Worm (Caenorhabditis elegans) whole organism, young adult: ENCODE results near the gene F59E12.17.
"Not testable (repeated sequence)": the region's sequence is repeated elsewhere in the genome, so short reads cannot be mapped to it uniquely, and the experiment has no call there.

ENCODE experiments used
- D2030.7 ChIP-seq: fragments of 200-800 bp; sonication (Bioruptor generic); IDR thresholded peaks from 2 replicates; pipeline ENCODE4 v1.3.6; 2022; ENCODE audit warnings: missing genetic modification reagents, missing genetic modification characterization, missing compliant biosample characterization
- F39B2.1 ChIP-seq: fragments of 200-800 bp; sonication (Bioruptor generic); IDR thresholded peaks from 2 replicates; pipeline ENCODE4 v1.3.6; 2022; ENCODE audit warnings: missing genetic modification reagents, missing genetic modification characterization, missing compliant biosample characterization
- K12H6.12 ChIP-seq: fragments of 200-800 bp; sonication (Bioruptor generic); optimal IDR thresholded peaks from 2 replicates; lab custom pipeline; 2018; ENCODE audit warnings: mild to moderate bottlenecking, missing genetic modification characterization, missing compliant biosample characterization
- Y53G8AR.9 ChIP-seq: fragments of 200-800 bp; sonication (Bioruptor generic); conservative IDR thresholded peaks from 2 replicates; pipeline ENCODE4 v1.3.6; 2022; ENCODE audit warnings: missing genetic modification reagents, missing genetic modification characterization, missing compliant biosample characterization
- Y56A3A.18 ChIP-seq: fragments of 200-800 bp; sonication (Bioruptor generic); IDR thresholded peaks from 2 replicates; pipeline ENCODE4 v1.3.6; 2022; ENCODE audit warnings: missing genetic modification reagents, missing genetic modification characterization, missing compliant biosample characterization
- Y79H2A.3 ChIP-seq: fragments of 200-800 bp; sonication (Bioruptor generic); conservative IDR thresholded peaks from 2 replicates; pipeline ENCODE4 v1.3.6; 2022; ENCODE audit warnings: missing genetic modification reagents, missing genetic modification characterization, missing compliant biosample characterization
- ZK185.1 ChIP-seq: sonication (generic microtip); optimal IDR thresholded peaks from 2 replicates; lab custom pipeline; 2016; ENCODE audit warnings: mild to moderate bottlenecking, missing genetic modification characterization, missing compliant biosample characterization; ENCODE audit not compliant: poor library complexity, severe bottlenecking
- aptf-2 ChIP-seq: fragments of 200-800 bp; sonication (Bioruptor generic); conservative IDR thresholded peaks from 2 replicates; pipeline ENCODE4 v1.3.6; 2022; ENCODE audit warnings: missing genetic modification reagents, missing genetic modification characterization, missing compliant biosample characterization
- attf-6 ChIP-seq: fragments of 200-800 bp; sonication (Bioruptor generic); IDR thresholded peaks from 2 replicates; pipeline ENCODE4 v1.3.6; 2022; ENCODE audit warnings: missing genetic modification reagents, missing genetic modification characterization, missing compliant biosample characterization
- ceh-91 ChIP-seq: fragments of 200-800 bp; sonication (Bioruptor generic); IDR thresholded peaks from 2 replicates; pipeline ENCODE4 v1.3.6; 2022; ENCODE audit warnings: missing genetic modification reagents, missing genetic modification characterization, missing compliant biosample characterization
- dox-1 ChIP-seq: fragments of 200-800 bp; sonication (Bioruptor generic); IDR thresholded peaks from 2 replicates; pipeline ENCODE4 v1.3.6; 2022; ENCODE audit warnings: missing genetic modification reagents, missing genetic modification characterization, missing compliant biosample characterization
- egrh-3 ChIP-seq: fragments of 200-800 bp; sonication (Bioruptor generic); IDR thresholded peaks from 2 replicates; pipeline ENCODE4 v1.3.6; 2022; ENCODE audit warnings: missing genetic modification reagents, missing genetic modification characterization, missing compliant biosample characterization
- ekl-4 ChIP-seq: fragments of 200-800 bp; sonication (Bioruptor generic); IDR thresholded peaks from 2 replicates; pipeline ENCODE4 v1.3.6; 2022; ENCODE audit warnings: missing genetic modification reagents, missing genetic modification characterization, missing compliant biosample characterization
- him-1 ChIP-seq: sonication (generic microtip); optimal IDR thresholded peaks from 2 replicates; lab custom pipeline; 2016; ENCODE audit warnings: missing genotype, missing genetic modification reagents, missing genetic modification characterization, missing compliant biosample characterization
- hmg-1.2 ChIP-seq: fragments of 200-800 bp; sonication (Bioruptor generic); IDR thresholded peaks from 2 replicates; pipeline ENCODE4 v1.3.6; 2022; ENCODE audit warnings: missing genetic modification reagents, missing genetic modification characterization, missing compliant biosample characterization
- hsf-1 ChIP-seq: fragments of 200-800 bp; sonication (Bioruptor generic); IDR thresholded peaks from 2 replicates; pipeline ENCODE4 v1.3.6; 2022; ENCODE audit warnings: missing genetic modification reagents, missing genetic modification characterization, missing compliant biosample characterization
- let-607 ChIP-seq, 2 experiments: fragments of 200-800 bp in 1 of 2; sonication (Bioruptor generic) in 1 of 2; sonication (generic microtip) in 1 of 2; optimal IDR thresholded peaks; 2 replicates each; lab custom pipeline; 2016 to 2018; ENCODE audit warnings: mild to moderate bottlenecking in 2 of 2, missing compliant biosample characterization in 2 of 2, missing genetic modification characterization in 2 of 2, moderate library complexity in 2 of 2, missing genotype in 1 of 2
- lin-26 ChIP-seq: fragments of 200-800 bp; sonication (Bioruptor generic); IDR thresholded peaks from 2 replicates; pipeline ENCODE4 v1.3.6; 2022; ENCODE audit warnings: missing genetic modification reagents, missing genetic modification characterization, missing compliant biosample characterization
- lin-35 ChIP-seq, 3 experiments: fragments of 150-350 bp in 2 of 3; sonication (generic microtip) in 1 of 3; optimal IDR thresholded peaks; 2 replicates each; lab custom pipeline; 2014 to 2018; ENCODE audit warnings: missing biosample characterization in 3 of 3, missing genetic modification characterization in 3 of 3, missing genetic modification reagents in 3 of 3
- lin-40 ChIP-seq: sonication (generic microtip); optimal IDR thresholded peaks from 2 replicates; lab custom pipeline; 2016; ENCODE audit warnings: missing genetic modification characterization, mild to moderate bottlenecking, missing compliant biosample characterization, missing genotype, missing genetic modification reagents
- madf-3 ChIP-seq: fragments of 200-800 bp; sonication (Bioruptor generic); IDR thresholded peaks from 2 replicates; pipeline ENCODE4 v1.3.6; 2022; ENCODE audit warnings: missing genetic modification reagents, missing genetic modification characterization, missing compliant biosample characterization
- madf-6 ChIP-seq: fragments of 200-800 bp; sonication (Bioruptor generic); IDR thresholded peaks from 2 replicates; pipeline ENCODE4 v1.3.6; 2022; ENCODE audit warnings: missing genetic modification reagents, missing genetic modification characterization, missing compliant biosample characterization
- nfya-1 ChIP-seq: sonication (generic microtip); optimal IDR thresholded peaks from 2 replicates; lab custom pipeline; 2017; ENCODE audit warnings: antibody characterized with exemption, missing compliant biosample characterization, missing genetic modification characterization, borderline replicate concordance; ENCODE audit not compliant: insufficient read depth
- nfyb-1 ChIP-seq: fragments of 200-800 bp; sonication (Bioruptor generic); IDR thresholded peaks from 2 replicates; pipeline ENCODE4 v1.3.6; 2022; ENCODE audit warnings: missing genetic modification reagents, missing genetic modification characterization, missing compliant biosample characterization
- nhr-120 ChIP-seq: fragments of 200-800 bp; sonication (Bioruptor generic); IDR thresholded peaks from 2 replicates; pipeline ENCODE4 v1.3.6; 2022; ENCODE audit warnings: missing genetic modification characterization, missing compliant biosample characterization
- nhr-27 ChIP-seq: fragments of 200-800 bp; sonication (Bioruptor generic); optimal IDR thresholded peaks from 2 replicates; lab custom pipeline; 2018; ENCODE audit warnings: mild to moderate bottlenecking, missing genetic modification characterization, moderate library complexity, missing compliant biosample characterization
- nhr-80 ChIP-seq: sonication (generic microtip); optimal IDR thresholded peaks from 2 replicates; lab custom pipeline; 2016; ENCODE audit warnings: missing genetic modification characterization, missing compliant biosample characterization
- nhr-90 ChIP-seq: sonication (generic microtip); optimal IDR thresholded peaks from 2 replicates; lab custom pipeline; 2016; ENCODE audit warnings: missing genotype, mild to moderate bottlenecking, missing genetic modification characterization, missing compliant biosample characterization
- repo-1 ChIP-seq: sonication (generic microtip); optimal IDR thresholded peaks from 2 replicates; lab custom pipeline; 2017; ENCODE audit warnings: mild to moderate bottlenecking, missing genetic modification characterization, missing compliant biosample characterization
- sea-2 ChIP-seq: fragments of 200-800 bp; sonication (Bioruptor generic); IDR thresholded peaks from 2 replicates; pipeline ENCODE4 v1.3.6; 2022; ENCODE audit warnings: missing genetic modification characterization, missing compliant biosample characterization
- snpc-1.1 ChIP-seq: sonication (generic microtip); optimal IDR thresholded peaks from 2 replicates; lab custom pipeline; 2017; ENCODE audit warnings: missing genetic modification characterization, mild to moderate bottlenecking, missing compliant biosample characterization, antibody characterized with exemption, moderate library complexity, missing genotype, missing genetic modification reagents; ENCODE audit not compliant: insufficient read depth
- snpc-1.3 ChIP-seq: sonication (generic microtip); optimal IDR thresholded peaks from 2 replicates; lab custom pipeline; 2017; ENCODE audit warnings: missing genetic modification characterization, mild to moderate bottlenecking, missing compliant biosample characterization, antibody characterized with exemption, moderate library complexity, missing genotype, missing genetic modification reagents; ENCODE audit not compliant: insufficient read depth
- snpc-3.4 ChIP-seq: sonication (generic microtip); optimal IDR thresholded peaks from 2 replicates; lab custom pipeline; 2017; ENCODE audit warnings: missing genetic modification characterization, mild to moderate bottlenecking, missing compliant biosample characterization, antibody characterized with exemption, moderate library complexity, missing genotype, missing genetic modification reagents
- snpc-4 ChIP-seq, 5 experiments: fragments of 150-350 bp in 1 of 5; sonication (generic microtip) in 4 of 5; optimal IDR thresholded peaks; 2 replicates each; lab custom pipeline; 2014 to 2018; ENCODE audit warnings: missing genetic modification characterization in 5 of 5, missing biosample characterization in 3 of 5, antibody characterized with exemption in 2 of 5, mild to moderate bottlenecking in 2 of 5, missing compliant biosample characterization in 2 of 5, missing genotype in 2 of 5, moderate library complexity in 2 of 5, missing genetic modification reagents in 1 of 5
- tbp1 ChIP-seq: fragments of 200-800 bp; sonication (Bioruptor generic); optimal IDR thresholded peaks from 2 replicates; lab custom pipeline; 2018; ENCODE audit warnings: mild to moderate bottlenecking, missing genetic modification characterization, missing compliant biosample characterization
- tlf-1 ChIP-seq: fragments of 200-800 bp; sonication (Bioruptor generic); optimal IDR thresholded peaks from 2 replicates; lab custom pipeline; 2018; ENCODE audit warnings: mild to moderate bottlenecking, missing genetic modification characterization, missing compliant biosample characterization
- zim-3 ChIP-seq: sonication (generic microtip); optimal IDR thresholded peaks from 2 replicates; lab custom pipeline; 2017; ENCODE audit warnings: mild to moderate bottlenecking, missing genetic modification characterization, moderate library complexity, missing compliant biosample characterization
- ztf-18 ChIP-seq: sonication (generic microtip); optimal IDR thresholded peaks from 2 replicates; lab custom pipeline; 2016; ENCODE audit warnings: missing genotype, mild to moderate bottlenecking, missing genetic modification characterization, missing compliant biosample characterization
- ztf-26 ChIP-seq: sonication (generic microtip); optimal IDR thresholded peaks from 2 replicates; lab custom pipeline; 2017; ENCODE audit warnings: missing genetic modification characterization, missing compliant biosample characterization

F59E12.17 gene

DNA sequence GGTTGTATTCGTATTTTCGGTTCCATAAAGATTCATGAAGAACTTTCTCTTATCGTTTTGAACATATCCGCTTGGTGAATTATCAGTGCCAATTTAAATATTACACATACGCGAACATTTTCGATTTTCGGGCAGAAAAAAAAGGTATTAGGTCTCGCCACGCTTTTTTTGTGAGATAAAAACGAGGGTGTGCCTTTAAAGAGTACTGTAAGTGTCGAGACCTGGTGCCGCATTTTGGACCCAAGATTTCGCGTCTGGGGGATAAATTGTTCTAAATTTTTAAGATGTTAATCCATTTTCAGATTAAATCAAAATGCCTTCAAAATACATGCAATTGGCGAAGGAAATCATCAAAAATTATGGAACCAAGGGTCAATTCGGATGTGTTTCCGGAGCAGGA lies 44.6 kb upstream of the F59E12.17 start, which contains the start of gene C25H3.3:
Gene C25H3.3, plus strand, starts transcription at position 301 of the 400 bp plus-strand sequence.
- TF ChIP-seq him-1 = no peak
- no peak for TF ChIP-seq egrh-3 (GFP tag; lab: Robert Waterston, UW)
- TF ChIP-seq snpc-1.3 (tag; lab: Kevin White, UChicago) = no peak
- no peak for TF ChIP-seq sea-2 (GFP tag; lab: Robert Waterston, UW)
- TF ChIP-seq ztf-26 (tag; lab: Kevin White, UChicago) = no peak
- TF ChIP-seq repo-1 (tag; lab: Kevin White, UChicago) = no peak
- no peak for TF ChIP-seq Y56A3A.18 (GFP tag; lab: Robert Waterston, UW)
- TF ChIP-seq attf-6 (GFP tag; lab: Robert Waterston, UW) = no peak
- TF ChIP-seq Y79H2A.3 (GFP tag; lab: Robert Waterston, UW) = no peak
- TF ChIP-seq nhr-120 (GFP tag; lab: Robert Waterston, UW) = no peak
- TF ChIP-seq nhr-90 = no peak
- no peak for TF ChIP-seq nfya-1
- TF ChIP-seq lin-26 (GFP tag; lab: Robert Waterston, UW) = no peak
- TF ChIP-seq ceh-91 (GFP tag; lab: Robert Waterston, UW) = no peak
- TF ChIP-seq, all 124 proteins: peak for 0

DNA sequence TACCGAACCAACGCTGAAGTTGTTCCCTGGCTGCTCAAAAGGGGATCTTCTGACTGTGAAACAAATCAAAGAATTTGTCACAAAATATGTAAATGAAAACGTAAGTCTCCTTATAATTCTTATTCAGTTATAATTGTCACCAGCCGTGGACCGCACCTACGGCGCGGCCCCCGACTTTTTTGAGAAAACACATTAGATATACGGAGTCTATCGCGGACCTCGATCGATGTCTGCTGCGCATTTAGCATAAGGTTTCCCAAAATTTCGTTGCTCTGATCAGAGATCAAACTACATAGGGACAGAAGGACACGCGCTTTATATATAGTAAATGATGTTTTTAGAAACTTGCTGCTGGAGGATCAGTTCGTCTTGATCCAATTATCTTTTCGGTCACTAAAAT lies 43.6 kb upstream of the F59E12.17 start:
- not testable (repeated sequence) for TF ChIP-seq snpc-4 (GFP tag; optimal IDR thresholded peaks at IDR 0.05; lab: Kevin White, UChicago)
- TF ChIP-seq snpc-4 (tag; optimal IDR thresholded peaks at IDR 0.05; lab: Kevin White, UChicago) (peak in 2 of 4 experiments; percentile 64 to 82), snpc-1.1 (tag; lab: Kevin White, UChicago) (peak; percentile 56)

DNA sequence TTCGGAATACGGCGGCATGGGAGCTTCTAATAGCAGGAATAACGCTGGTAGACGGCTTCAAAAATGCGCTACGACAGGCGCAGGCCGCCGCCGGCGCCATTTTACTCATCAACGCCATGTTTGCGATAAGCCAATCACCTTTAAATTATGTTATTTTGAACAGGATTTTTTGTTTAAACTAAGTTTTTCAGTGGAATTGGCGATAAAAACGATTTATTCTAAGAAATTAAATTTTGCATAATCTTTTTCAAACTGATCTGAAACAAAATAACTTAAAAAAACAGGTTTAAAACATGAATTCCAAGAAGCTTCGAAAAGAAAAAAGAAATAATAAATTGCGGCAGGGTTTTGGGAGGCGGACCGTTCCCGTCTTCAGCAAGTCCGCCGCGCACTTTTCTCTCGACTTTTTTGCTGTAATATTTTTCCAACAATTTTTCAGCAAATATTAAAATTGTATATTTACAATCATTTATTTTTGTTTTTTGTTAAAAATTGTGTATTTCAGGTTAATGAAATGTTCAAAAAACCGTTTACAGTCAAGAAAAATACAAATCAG lies 42.0 kb upstream of the F59E12.17 start, which contains the start of the genes ndub-5 and eif-2D:
Gene ndub-5, minus strand, starts transcription at position 138 of the 556 bp plus-strand sequence.
Gene eif-2D, plus strand, starts transcription at position 506 of the 556 bp plus-strand sequence.
- TF ChIP-seq snpc-4 (GFP tag; optimal IDR thresholded peaks at IDR 0.05; lab: Kevin White, UChicago) = no peak
- peak in 1 of 4 experiments; percentile 23 for TF ChIP-seq snpc-4 (tag; optimal IDR thresholded peaks at IDR 0.05; lab: Kevin White, UChicago)
- peak; percentile 2 for TF ChIP-seq snpc-1.1 (tag; lab: Kevin White, UChicago)
- no peak for TF ChIP-seq hsf-1 (GFP tag; lab: Robert Waterston, UW)
- no peak for TF ChIP-seq snpc-3.4 (tag; lab: Kevin White, UChicago)
- TF ChIP-seq madf-3 = no peak
- TF ChIP-seq ZK185.1 = no peak

DNA sequence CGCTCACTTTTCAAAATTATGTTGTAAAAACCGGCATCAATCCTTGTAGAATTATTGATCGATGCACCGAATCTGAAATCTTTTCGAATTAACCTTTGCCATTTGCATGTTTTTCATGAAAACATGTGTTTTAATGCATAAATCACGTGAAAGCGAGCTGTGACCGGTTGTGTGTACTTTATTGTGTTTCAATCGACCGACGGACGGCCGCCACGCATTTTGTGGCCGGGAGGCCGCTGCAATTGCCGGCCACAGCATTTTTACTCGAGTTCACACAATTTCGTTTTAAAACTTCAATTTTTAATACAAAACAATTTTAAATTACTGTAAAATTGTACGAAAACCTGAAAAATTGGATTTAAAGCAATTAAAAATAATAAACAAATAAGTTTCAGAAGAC lies 39.7 kb upstream of the F59E12.17 start, which contains the start of gene C25H3.11:
Gene C25H3.11, minus strand, starts transcription at position 82 of the 400 bp plus-strand sequence.
- TF ChIP-seq F39B2.1 (GFP tag; lab: Robert Waterston, UW) (no peak), madf-6 (GFP tag; lab: Robert Waterston, UW) (peak; percentile 12; the same call in 1 of the 2 replicates), tbp1 (peak; percentile 41), snpc-4 (GFP tag; optimal IDR thresholded peaks at IDR 0.05; lab: Kevin White, UChicago) (no peak), snpc-4 (tag; optimal IDR thresholded peaks at IDR 0.05; lab: Kevin White, UChicago) (peak in 3 of 4 experiments; percentile 10 to 46 (median 33)), let-607 (tag; optimal IDR thresholded peaks at IDR 0.05; lab: Kevin White, UChicago) (no peak), attf-6 (GFP tag; lab: Robert Waterston, UW) (no peak), nfyb-1 (GFP tag; lab: Robert Waterston, UW) (0 out of 2 replicates have a peak, but pooled peaks have one; percentile 37), ztf-18 (tag; lab: Kevin White, UChicago) (peak; percentile 15), aptf-2 (GFP tag; lab: Robert Waterston, UW) (0 out of 2 replicates have a peak, but pooled peaks have one; percentile 28), zim-3 (tag; lab: Kevin White, UChicago) (no peak), lin-35 (GFP tag; optimal IDR thresholded peaks at IDR 0.05; lab: Kevin White, UChicago) (peak in 1 of 3 experiments; percentile 2), Y56A3A.18 (GFP tag; lab: Robert Waterston, UW) (0 out of 2 replicates have a peak, but pooled peaks have one; percentile 53), lin-40 (peak; percentile 6), tlf-1 (GFP tag; lab: Kevin White, UChicago) (peak; percentile 21), nhr-80 (tag; lab: Kevin White, UChicago) (peak; percentile 61), D2030.7 (GFP tag; lab: Robert Waterston, UW) (0 out of 2 replicates have a peak, but pooled peaks have one; percentile 21), hmg-1.2 (GFP tag; lab: Robert Waterston, UW) (0 out of 2 replicates have a peak, but pooled peaks have one; percentile 19), ekl-4 (no peak), Y53G8AR.9 (peak; percentile 29; the same call in 1 of the 2 replicates), nhr-27 (no peak), dox-1 (peak; percentile 71), K12H6.12 (peak; percentile 20), repo-1 (tag; lab: Kevin White, UChicago) (peak; percentile 31)
